Worm (Caenorhabditis elegans) whole organism, L1 larva: ENCODE results near the gene fbxa-221.

Experiments used
- C16A3.4 ChIP-seq: fragments of 150-350 bp; optimal IDR thresholded peaks from 2 replicates; lab custom pipeline; 2014; ENCODE audit warnings: missing biosample characterization, missing genetic modification characterization
- efl-1 ChIP-seq, 4 experiments: fragments of 150-350 bp; optimal IDR thresholded peaks in 3 of 4; peaks in 1 of 4; 1 replicate in 1 of 4; 2 replicates in 3 of 4; lab custom pipeline; 2014; ENCODE audit warnings: missing biosample characterization in 2 of 4, missing genetic modification characterization in 2 of 4, missing genetic modification reagents in 2 of 4
- elt-2 ChIP-seq: sonication (generic microtip); optimal IDR thresholded peaks from 2 replicates; lab custom pipeline; 2016; ENCODE audit warnings: missing genetic modification characterization, mild to moderate bottlenecking, inconsistent platforms, missing compliant biosample characterization, missing genetic modification reagents
- fkh-10 ChIP-seq: sonication (generic microtip); optimal IDR thresholded peaks from 2 replicates; lab custom pipeline; 2017; ENCODE audit warnings: missing biosample characterization, missing genetic modification reagents, missing genetic modification characterization
- fkh-8 ChIP-seq: sonication (generic microtip); optimal IDR thresholded peaks from 2 replicates; lab custom pipeline; 2016; ENCODE audit warnings: mild to moderate bottlenecking, missing genetic modification characterization, missing compliant biosample characterization
- fos-1 ChIP-seq: fragments of 150-350 bp; optimal IDR thresholded peaks from 2 replicates; lab custom pipeline; 2014; ENCODE audit warnings: missing biosample characterization, missing genetic modification characterization
- hlh-17 ChIP-seq: fragments of 200-800 bp; sonication (Bioruptor generic); optimal IDR thresholded peaks from 2 replicates; lab custom pipeline; 2018; ENCODE audit warnings: missing genetic modification characterization, mild to moderate bottlenecking, missing compliant biosample characterization, moderate library complexity, borderline replicate concordance
- lin-13 ChIP-seq: fragments of 150-350 bp; optimal IDR thresholded peaks from 2 replicates; lab custom pipeline; 2014; ENCODE audit warnings: missing biosample characterization, missing genetic modification reagents, missing genetic modification characterization
- lin-15B ChIP-seq: fragments of 150-350 bp; sonication (generic microtip); optimal IDR thresholded peaks from 3 replicates; lab custom pipeline; 2014; ENCODE audit warnings: missing biosample characterization, missing genetic modification characterization
- lin-39 ChIP-seq: fragments of 150-350 bp; optimal IDR thresholded peaks from 2 replicates; lab custom pipeline; 2014; ENCODE audit warnings: missing biosample characterization, missing genetic modification reagents, missing genetic modification characterization
- nhr-20 ChIP-seq: sonication (generic microtip); optimal IDR thresholded peaks from 2 replicates; lab custom pipeline; 2016; ENCODE audit warnings: mild to moderate bottlenecking, missing genetic modification characterization, missing compliant biosample characterization
- nhr-28 ChIP-seq: fragments of 150-350 bp; optimal IDR thresholded peaks from 2 replicates; lab custom pipeline; 2014; ENCODE audit warnings: missing biosample characterization, missing genetic modification characterization
- nhr-77 ChIP-seq: fragments of 150-350 bp; optimal IDR thresholded peaks from 2 replicates; lab custom pipeline; 2014; ENCODE audit warnings: missing biosample characterization, missing genetic modification characterization
- pqm-1 ChIP-seq: sonication (generic microtip); optimal IDR thresholded peaks from 3 replicates; lab custom pipeline; 2017; ENCODE audit warnings: missing biosample characterization, missing genetic modification characterization

DNA sequence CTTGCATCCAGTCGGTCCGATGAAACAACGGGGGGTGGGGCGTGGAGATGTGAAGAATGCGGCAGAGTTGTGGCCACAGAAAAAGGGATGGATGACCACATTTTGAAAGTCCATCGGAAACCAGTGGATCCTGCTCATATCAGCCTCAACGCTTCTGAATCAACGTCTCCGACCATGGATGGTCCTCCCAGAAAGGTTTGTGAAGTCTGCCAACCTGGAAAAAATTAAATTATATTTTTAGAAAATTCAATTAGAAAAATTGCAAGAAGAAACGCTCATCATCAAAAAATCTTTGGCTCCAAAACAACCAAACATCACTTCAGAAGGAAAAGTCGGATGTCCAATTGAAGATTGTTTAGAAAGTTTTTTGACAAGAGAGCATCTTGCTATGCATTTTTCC is 26.6 kb downstream of the fbxa-221 start, which contains the start of gene Y73B3A.8:
- TF ChIP-seq nhr-77 (tag; lab: Kevin White, UChicago): no peak
- TF ChIP-seq lin-13 (GFP tag; lab: Kevin White, UChicago): no peak
- no peak for TF ChIP-seq C16A3.4 (tag; lab: Kevin White, UChicago)
- no peak for TF ChIP-seq lin-15B (tag; lab: Kevin White, UChicago)
- TF ChIP-seq fos-1 (tag; lab: Kevin White, UChicago): no peak
- TF ChIP-seq elt-2 (tag; lab: Kevin White, UChicago): no peak
- no peak for TF ChIP-seq lin-39 (tag; lab: Kevin White, UChicago)
- no peak for TF ChIP-seq pqm-1 (tag; lab: Kevin White, UChicago)
- TF ChIP-seq fkh-10 (GFP tag; lab: Kevin White, UChicago): no peak
- TF ChIP-seq nhr-28: no peak
- no peak for TF ChIP-seq hlh-17 (GFP tag; lab: Kevin White, UChicago)
- TF ChIP-seq fkh-8 (tag; lab: Kevin White, UChicago): no peak
- TF ChIP-seq nhr-20 (tag; lab: Kevin White, UChicago): no peak
- no peak for TF ChIP-seq efl-1 (optimal IDR thresholded peaks at IDR 0.05; lab: Kevin White, UChicago)
- TF ChIP-seq efl-1 (GFP tag; optimal IDR thresholded peaks at IDR 0.05 in 1 of 2; lab: Kevin White, UChicago): no peak
